Worm (Caenorhabditis elegans): ENCODE measurements around the gene nhr-6.

ce11 chrIII:3605681-3606080, 32.3 kb downstream of the nhr-6 start:
- no peak for TF ChIP-seq skn-1 (tag; optimal IDR thresholded peaks at IDR 0.05)
- TF ChIP-seq R02D3.7 (tag; optimal IDR thresholded peaks at IDR 0.05) = no peak
- no peak for TF ChIP-seq ztf-11 (tag; optimal IDR thresholded peaks at IDR 0.05)
- no peak for TF ChIP-seq sea-2 (GFP tag; optimal IDR thresholded peaks at IDR 0.05)
